Fruit fly (Drosophila melanogaster) whole organism, wandering third instar larva: ENCODE results near the gene witty.
A peak's percentile ranks its signal among the peaks of the same experiment; 100 is the strongest.

Experiments
- Abd-B ChIP-seq: fragments of >200 bp; optimal IDR thresholded peaks from 2 replicates; lab custom pipeline; 2017; ENCODE audit warnings: missing biosample characterization, missing genetic modification characterization
- CG32264 ChIP-seq: fragments of 200-800 bp; sonication (Bioruptor generic); optimal IDR thresholded peaks from 2 replicates; lab custom pipeline; 2016; ENCODE audit warnings: missing biosample characterization, missing genetic modification characterization
- CG9705 ChIP-seq: fragments of 200-800 bp; sonication (Bioruptor generic); optimal IDR thresholded peaks from 2 replicates; lab custom pipeline; 2018; ENCODE audit warnings: missing biosample characterization, mild to moderate bottlenecking, missing genetic modification characterization
- CrebA ChIP-seq: fragments of 200-800 bp; sonication (Bioruptor generic); optimal IDR thresholded peaks from 2 replicates; lab custom pipeline; 2016; ENCODE audit warnings: missing biosample characterization, mild to moderate bottlenecking, missing genetic modification characterization, borderline replicate concordance
- Dfd ChIP-seq: fragments of >200 bp; optimal IDR thresholded peaks from 2 replicates; lab custom pipeline; 2017; ENCODE audit warnings: missing biosample characterization, missing genetic modification characterization
- Dif ChIP-seq: fragments of 200-275, 200-300 bp; sonication (Bioruptor generic); optimal IDR thresholded peaks from 2 replicates; lab custom pipeline; 2018; ENCODE audit warnings: missing biosample characterization, missing genetic modification characterization; ENCODE audit not compliant: partially characterized antibody
- GATAd ChIP-seq: sonication (Bioruptor generic); optimal IDR thresholded peaks from 2 replicates; lab custom pipeline; 2016; ENCODE audit warnings: missing biosample characterization, missing genetic modification characterization
- HLH106 ChIP-seq: fragments of 200-800 bp; optimal IDR thresholded peaks from 3 replicates; lab custom pipeline; 2019; ENCODE audit warnings: missing biosample characterization, mild to moderate bottlenecking, missing genetic modification characterization, moderate library complexity
- Hnf4 ChIP-seq: fragments of 200-800 bp; sonication (Bioruptor generic); optimal IDR thresholded peaks from 2 replicates; lab custom pipeline; 2016; ENCODE audit warnings: missing biosample characterization, mild to moderate bottlenecking, missing genetic modification characterization
- Hr78 ChIP-seq: fragments of >200 bp; optimal IDR thresholded peaks from 2 replicates; lab custom pipeline; 2017; ENCODE audit warnings: missing biosample characterization, missing genetic modification characterization
- Hr83 ChIP-seq: fragments of 200-300 bp; sonication (Bioruptor generic); optimal IDR thresholded peaks from 2 replicates; lab custom pipeline; 2016; ENCODE audit warnings: missing biosample characterization, mild to moderate bottlenecking, missing genetic modification characterization, moderate library complexity; ENCODE audit not compliant: poor library complexity, severe bottlenecking
- Jra ChIP-seq: sonication (Bioruptor generic); optimal IDR thresholded peaks from 2 replicates; lab custom pipeline; 2016; ENCODE audit warnings: missing biosample characterization, missing genetic modification characterization
- Mio ChIP-seq: sonication (Bioruptor generic); optimal IDR thresholded peaks from 2 replicates; lab custom pipeline; 2016; ENCODE audit warnings: missing biosample characterization, missing genetic modification characterization
- Myc ChIP-seq: fragments of >200 bp; optimal IDR thresholded peaks from 2 replicates; lab custom pipeline; 2017
- N ChIP-seq: fragments of >200 bp; optimal IDR thresholded peaks from 2 replicates; lab custom pipeline; 2018; ENCODE audit warnings: missing biosample characterization, missing external identifiers, missing genetic modification characterization
- OdsH ChIP-seq: fragments of 200-800 bp; sonication (Bioruptor generic); optimal IDR thresholded peaks from 2 replicates; lab custom pipeline; 2016; ENCODE audit warnings: missing biosample characterization, mild to moderate bottlenecking, missing genetic modification characterization
- Rel ChIP-seq, 2 experiments: fragments of 200-800 bp; sonication (Bioruptor generic) in 1 of 2; optimal IDR thresholded peaks; 2 replicates in 1 of 2; 3 replicates in 1 of 2; lab custom pipeline; 2016 to 2019; ENCODE audit warnings: mild to moderate bottlenecking in 2 of 2, missing biosample characterization in 2 of 2, missing genetic modification characterization in 2 of 2, moderate library complexity in 1 of 2
- Sp1 ChIP-seq: fragments of 200-800 bp; sonication (Bioruptor generic); optimal IDR thresholded peaks from 3 replicates; lab custom pipeline; 2019; ENCODE audit warnings: missing biosample characterization, mild to moderate bottlenecking, missing genetic modification characterization, moderate library complexity
- Vsx2 ChIP-seq: fragments of 200-300, 225-300 bp; sonication (Bioruptor generic); optimal IDR thresholded peaks from 2 replicates; lab custom pipeline; 2018; ENCODE audit warnings: missing biosample characterization, missing genetic modification characterization; ENCODE audit not compliant: partially characterized antibody
- br ChIP-seq: fragments of 200-800 bp; sonication (Bioruptor generic); optimal IDR thresholded peaks from 2 replicates; lab custom pipeline; 2016; ENCODE audit warnings: missing biosample characterization, missing genetic modification characterization
- brk ChIP-seq: fragments of 200-800 bp; sonication (Bioruptor generic); optimal IDR thresholded peaks from 2 replicates; lab custom pipeline; 2016; ENCODE audit warnings: missing biosample characterization, mild to moderate bottlenecking, missing genetic modification characterization
- dl ChIP-seq, 2 experiments: fragments of 175-275, 200-275 bp in 1 of 2; fragments of 200-275 bp in 1 of 2; sonication (Bioruptor generic); optimal IDR thresholded peaks; lab custom pipeline; 2018; ENCODE audit warnings: mild to moderate bottlenecking in 2 of 2, missing biosample characterization in 2 of 2, missing genetic modification characterization in 2 of 2, moderate library complexity in 2 of 2; ENCODE audit not compliant: partially characterized antibody in 2 of 2, insufficient read depth in 1 of 2
- dmrt93B ChIP-seq: fragments of 200-800 bp; sonication (Bioruptor generic); optimal IDR thresholded peaks from 2 replicates; lab custom pipeline; 2018; ENCODE audit warnings: missing biosample characterization, mild to moderate bottlenecking, missing genetic modification characterization
- dsf ChIP-seq: sonication (Bioruptor generic); optimal IDR thresholded peaks from 2 replicates; lab custom pipeline; 2016; ENCODE audit warnings: missing biosample characterization, missing genetic modification characterization, borderline replicate concordance
- ey ChIP-seq: fragments of 200-800 bp; sonication (Bioruptor generic); optimal IDR thresholded peaks from 2 replicates; lab custom pipeline; 2016; ENCODE audit warnings: missing biosample characterization, missing genetic modification characterization
- foxo ChIP-seq, 2 experiments: fragments of 200-800 bp; sonication (Bioruptor generic); optimal IDR thresholded peaks; 2 replicates in 1 of 2; 3 replicates in 1 of 2; lab custom pipeline; 2016 to 2017; ENCODE audit warnings: missing biosample characterization in 2 of 2, missing genetic modification characterization in 2 of 2
- fru ChIP-seq: fragments of 200-800 bp; sonication (Bioruptor generic); optimal IDR thresholded peaks from 3 replicates; lab custom pipeline; 2016; ENCODE audit warnings: missing biosample characterization, mild to moderate bottlenecking, missing genetic modification characterization
- h ChIP-seq: fragments of 200-800 bp; sonication (Bioruptor generic); optimal IDR thresholded peaks from 3 replicates; lab custom pipeline; 2016; ENCODE audit warnings: missing biosample characterization, mild to moderate bottlenecking, missing genetic modification characterization
- jim ChIP-seq: fragments of 175-275, 200-325 bp; sonication (Bioruptor generic); optimal IDR thresholded peaks from 2 replicates; lab custom pipeline; 2016; ENCODE audit warnings: missing biosample characterization, mild to moderate bottlenecking, missing genetic modification characterization
- lola ChIP-seq: fragments of >200 bp; optimal IDR thresholded peaks from 2 replicates; lab custom pipeline; 2017; ENCODE audit warnings: missing biosample characterization, missing genetic modification characterization
- pan ChIP-seq: fragments of >200 bp; optimal IDR thresholded peaks from 2 replicates; lab custom pipeline; 2017
- psq ChIP-seq: fragments of 200-800 bp; sonication (Bioruptor generic); optimal IDR thresholded peaks from 3 replicates; lab custom pipeline; 2017; ENCODE audit warnings: missing biosample characterization, mild to moderate bottlenecking, missing genetic modification characterization, moderate library complexity
- rgr ChIP-seq: fragments of 200-800 bp; sonication (Bioruptor generic); optimal IDR thresholded peaks from 3 replicates; lab custom pipeline; 2016; ENCODE audit warnings: missing biosample characterization, mild to moderate bottlenecking, missing genetic modification characterization
- sage ChIP-seq: fragments of 200-800 bp; sonication (Bioruptor generic); optimal IDR thresholded peaks from 2 replicates; lab custom pipeline; 2016; ENCODE audit warnings: missing biosample characterization, mild to moderate bottlenecking, missing genetic modification characterization
- sv ChIP-seq: fragments of 200-800 bp; sonication (Bioruptor generic); optimal IDR thresholded peaks from 3 replicates; lab custom pipeline; 2016; ENCODE audit warnings: missing biosample characterization, missing genetic modification characterization
- tai ChIP-seq: sonication (Bioruptor generic); optimal IDR thresholded peaks from 2 replicates; lab custom pipeline; 2016; ENCODE audit warnings: missing biosample characterization, missing genetic modification characterization
- usp ChIP-seq: fragments of >200 bp; optimal IDR thresholded peaks from 2 replicates; lab custom pipeline; 2017; ENCODE audit warnings: missing biosample characterization, missing genetic modification characterization
- woc ChIP-seq: sonication (Bioruptor generic); optimal IDR thresholded peaks from 2 replicates; lab custom pipeline; 2016; ENCODE audit warnings: missing biosample characterization, mild to moderate bottlenecking, missing genetic modification characterization

witty gene

dm6 chr2L:8326414-8327271, 11.4 kb upstream of the witty start:
- TF ChIP-seq pan (lab: Kevin White, UChicago) (no peak), rgr (GFP tag; lab: Kevin White, UChicago) (peak; percentile 47), sv (GFP tag; lab: Kevin White, UChicago) (no peak), Abd-B (no peak), GATAd (GFP tag; lab: Kevin White, UChicago) (no peak), Mio (no peak), dl (GFP tag; optimal IDR thresholded peaks at IDR 0.05; lab: Kevin White, UChicago; ENCODE audit: insufficient read depth in 1 of 2, partially characterized antibody in 2 of 2) (no peak), fru (peak; percentile 19), Jra (GFP tag; lab: Kevin White, UChicago) (no peak), psq (peak; percentile 50), CrebA (GFP tag; lab: Kevin White, UChicago) (peak; percentile 39), CG9705 (GFP tag; lab: Kevin White, UChicago) (no peak), sage (GFP tag; lab: Kevin White, UChicago) (no peak), br (GFP tag; lab: Kevin White, UChicago) (peak; percentile 14), h (peak; percentile 7), OdsH (peak; percentile 46), dsf (GFP tag; lab: Kevin White, UChicago) (no peak), Rel (GFP tag; optimal IDR thresholded peaks at IDR 0.05; lab: Kevin White, UChicago) (no peak), Rel (tag; optimal IDR thresholded peaks at IDR 0.05; lab: Kevin White, UChicago) (no peak), Hnf4 (GFP tag; lab: Kevin White, UChicago) (no peak), usp (GFP tag; lab: Kevin White, UChicago) (no peak), Hr78 (GFP tag; lab: Kevin White, UChicago) (no peak), ey (GFP tag; lab: Kevin White, UChicago) (no peak), Myc (peak; percentile 58), Hr83 (GFP tag; lab: Kevin White, UChicago) (no peak), jim (no peak), lola (GFP tag; lab: Kevin White, UChicago) (no peak), CG32264 (GFP tag; lab: Kevin White, UChicago) (no peak), woc (GFP tag; lab: Kevin White, UChicago) (no peak), foxo (GFP tag; optimal IDR thresholded peaks at IDR 0.05; lab: Kevin White, UChicago) (peak in 1 of 2 experiments; percentile 55), N (no peak), Dif (GFP tag; lab: Kevin White, UChicago) (no peak), brk (no peak), tai (GFP tag; lab: Kevin White, UChicago) (no peak), Sp1 (GFP tag; lab: Kevin White, UChicago) (peak; percentile 71), dmrt93B (no peak), HLH106 (peak; percentile 42), Dfd (GFP tag; lab: Kevin White, UChicago) (no peak), Vsx2 (GFP tag; lab: Kevin White, UChicago) (no peak)
- TF ChIP-seq, all 38 proteins: peak for 11

DNA sequence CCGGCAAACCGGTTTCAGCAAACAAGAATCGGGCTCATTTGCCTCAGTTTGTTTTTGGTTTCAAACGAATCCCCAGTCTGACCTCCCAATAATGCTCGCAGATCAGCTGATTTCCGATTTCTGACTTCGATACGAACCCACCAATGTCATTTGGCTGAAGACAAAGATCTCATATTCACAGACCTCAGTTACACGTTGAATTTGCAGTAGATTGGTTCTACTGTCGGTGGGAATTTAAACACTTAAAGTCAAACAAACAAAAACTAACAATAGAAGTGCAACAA, 10.9 kb upstream of the witty start, which contains the start of gene CG14275:
TSS of gene CG14275 (plus strand) at position 185 of the 284 bp plus-strand sequence.
- TF ChIP-seq rgr (GFP tag; lab: Kevin White, UChicago) (no peak), dsf (GFP tag; lab: Kevin White, UChicago) (no peak), fru (no peak), Hr83 (GFP tag; lab: Kevin White, UChicago) (no peak), sage (GFP tag; lab: Kevin White, UChicago) (no peak), usp (GFP tag; lab: Kevin White, UChicago) (no peak), Jra (GFP tag; lab: Kevin White, UChicago) (no peak), Sp1 (GFP tag; lab: Kevin White, UChicago) (no peak), lola (GFP tag; lab: Kevin White, UChicago) (no peak), foxo (GFP tag; optimal IDR thresholded peaks at IDR 0.05; lab: Kevin White, UChicago) (no peak), dmrt93B (no peak), CG9705 (GFP tag; lab: Kevin White, UChicago) (no peak), pan (lab: Kevin White, UChicago) (no peak), h (no peak), Abd-B (no peak), dl (GFP tag; optimal IDR thresholded peaks at IDR 0.05; lab: Kevin White, UChicago; ENCODE audit: insufficient read depth in 1 of 2, partially characterized antibody in 2 of 2) (no peak), brk (no peak), CG32264 (GFP tag; lab: Kevin White, UChicago) (no peak), Mio (no peak), woc (GFP tag; lab: Kevin White, UChicago) (no peak)
